Fruit fly (Drosophila melanogaster) whole organism, embryonic: ENCODE measurements around the gene amrt.

Experiments used
- Adf1 ChIP-seq: fragments of 200-800 bp; sonication (Bioruptor generic); IDR thresholded peaks from 2 replicates; pipeline ENCODE4 v1.3.6; 2022; ENCODE audit warnings: missing biosample characterization, missing genetic modification characterization
- Atf3 ChIP-seq: fragments of 200-800 bp; sonication (Bioruptor generic); optimal IDR thresholded peaks from 3 replicates; lab custom pipeline; 2016; ENCODE audit warnings: missing biosample characterization, missing genetic modification characterization
- Awh ChIP-seq: fragments of 200-800 bp; sonication (Bioruptor generic); IDR thresholded peaks from 2 replicates; pipeline ENCODE4, ENCODE4 v1.3.6; 2022; ENCODE audit warnings: missing biosample characterization, missing genetic modification characterization
- B-H1 ChIP-seq: fragments of 200-800 bp; sonication (Bioruptor generic); IDR thresholded peaks from 3 replicates; pipeline ENCODE4 v1.3.6; 2022; ENCODE audit warnings: missing biosample characterization, missing genetic modification characterization
- BEAF-32 ChIP-seq: fragments of 200-800 bp; sonication (Bioruptor generic); optimal IDR thresholded peaks from 3 replicates; lab custom pipeline; 2017; ENCODE audit warnings: missing biosample characterization, missing genetic modification characterization, mild to moderate bottlenecking, moderate library complexity, missing genetic modification reagents
- CG10366 ChIP-seq: fragments of 200-800 bp; sonication (Bioruptor generic); IDR thresholded peaks from 2 replicates; pipeline ENCODE4 v1.3.6; 2022; ENCODE audit warnings: missing biosample characterization, missing genetic modification characterization
- CG10565 ChIP-seq: fragments of 200-800 bp; sonication (Bioruptor generic); optimal IDR thresholded peaks from 3 replicates; lab custom pipeline; 2016; ENCODE audit warnings: missing biosample characterization, mild to moderate bottlenecking, missing genetic modification characterization
- CG10959 ChIP-seq: fragments of 200-800 bp; sonication (Bioruptor generic); IDR thresholded peaks from 2 replicates; pipeline ENCODE4 v1.3.6; 2022; ENCODE audit warnings: missing biosample characterization, missing genetic modification characterization
- CG12769 ChIP-seq: fragments of 200-800 bp; sonication (Bioruptor generic); optimal IDR thresholded peaks from 2 replicates; lab custom pipeline; 2019; ENCODE audit warnings: missing biosample characterization, mild to moderate bottlenecking, missing genetic modification characterization, moderate library complexity
- CG14965 ChIP-seq: fragments of 200-800 bp; sonication (Bioruptor generic); optimal IDR thresholded peaks from 2 replicates; lab custom pipeline; 2016; ENCODE audit warnings: missing biosample characterization, missing genetic modification characterization, borderline replicate concordance
- CG15479 ChIP-seq: fragments of 200-800 bp; sonication (Bioruptor generic); optimal IDR thresholded peaks from 3 replicates; lab custom pipeline; 2019; ENCODE audit warnings: missing biosample characterization, mild to moderate bottlenecking, missing genetic modification characterization, moderate library complexity
- CG17385 ChIP-seq: fragments of 200-800 bp; sonication (Bioruptor generic); optimal IDR thresholded peaks from 3 replicates; lab custom pipeline; 2018; ENCODE audit warnings: missing biosample characterization, mild to moderate bottlenecking, missing genetic modification characterization
- CG17912 ChIP-seq: fragments of 200-800 bp; sonication (Bioruptor generic); optimal IDR thresholded peaks from 2 replicates; lab custom pipeline; 2018; ENCODE audit warnings: missing biosample characterization, mild to moderate bottlenecking, missing genetic modification characterization
- CG2199 ChIP-seq: fragments of 200-800 bp; sonication (Bioruptor generic); IDR thresholded peaks from 3 replicates; pipeline ENCODE4 v1.3.6; 2022; ENCODE audit warnings: missing biosample characterization, missing genetic modification characterization
- CG30020 ChIP-seq: fragments of 200-800 bp; optimal IDR thresholded peaks from 2 replicates; lab custom pipeline; 2019; ENCODE audit warnings: missing biosample characterization, mild to moderate bottlenecking, missing genetic modification characterization, moderate library complexity
- CG30431 ChIP-seq: fragments of 200-800 bp; sonication (Bioruptor generic); optimal IDR thresholded peaks from 2 replicates; lab custom pipeline; 2017; ENCODE audit warnings: missing biosample characterization, missing genetic modification characterization
- CG34376 ChIP-seq: fragments of 200-800 bp; sonication (Bioruptor generic); optimal IDR thresholded peaks from 2 replicates; lab custom pipeline; 2018; ENCODE audit warnings: missing biosample characterization, mild to moderate bottlenecking, missing genetic modification characterization
- CG3726 ChIP-seq: fragments of 200-800 bp; sonication (Bioruptor generic); IDR thresholded peaks from 3 replicates; pipeline ENCODE4, ENCODE4 v1.3.6; 2022; ENCODE audit warnings: missing biosample characterization, missing genetic modification characterization
- CG4617 ChIP-seq: fragments of 200-800 bp; sonication (Bioruptor generic); optimal IDR thresholded peaks from 3 replicates; lab custom pipeline; 2016; ENCODE audit warnings: missing biosample characterization, missing genetic modification characterization, borderline replicate concordance
- CG7963 ChIP-seq: fragments of 200-800 bp; sonication (Bioruptor generic); IDR thresholded peaks from 3 replicates; pipeline ENCODE4 v1.3.6; 2022; ENCODE audit warnings: missing biosample characterization, missing genetic modification characterization; ENCODE audit not compliant: partially characterized antibody
- CG8089 ChIP-seq: fragments of 200-800 bp; sonication (Bioruptor generic); optimal IDR thresholded peaks from 3 replicates; lab custom pipeline; 2016; ENCODE audit warnings: missing biosample characterization, missing genetic modification characterization
- Camta ChIP-seq: fragments of 200-800 bp; sonication (Bioruptor generic); optimal IDR thresholded peaks from 2 replicates; lab custom pipeline; 2016; ENCODE audit warnings: missing biosample characterization, missing genetic modification characterization
- Deaf1 ChIP-seq: fragments of 200-800 bp; optimal IDR thresholded peaks from 3 replicates; lab custom pipeline; 2019; ENCODE audit warnings: missing biosample characterization, mild to moderate bottlenecking, missing genetic modification characterization, moderate library complexity
- Dp ChIP-seq: fragments of 200-800 bp; sonication (Bioruptor generic); optimal IDR thresholded peaks from 2 replicates; lab custom pipeline; 2018; ENCODE audit warnings: missing biosample characterization, mild to moderate bottlenecking, missing genetic modification characterization, moderate library complexity
- Drgx ChIP-seq: fragments of 200-800 bp; sonication (Bioruptor generic); IDR thresholded peaks from 2 replicates; pipeline ENCODE4 v1.3.6; 2022; ENCODE audit warnings: missing biosample characterization, missing genetic modification characterization
- E2f2 ChIP-seq: fragments of 200-800 bp; sonication (Bioruptor generic); IDR thresholded peaks from 2 replicates; pipeline ENCODE4 v1.3.6; 2022; ENCODE audit warnings: missing biosample characterization, missing genetic modification characterization
- HmgZ ChIP-seq: fragments of 200-800 bp; sonication (Bioruptor generic); optimal IDR thresholded peaks from 2 replicates; lab custom pipeline; 2018; ENCODE audit warnings: missing biosample characterization, mild to moderate bottlenecking, missing genetic modification characterization
- Kr ChIP-seq: fragments of 200-800 bp; sonication (Bioruptor generic); optimal IDR thresholded peaks from 2 replicates; lab custom pipeline; 2017; ENCODE audit warnings: missing biosample characterization, mild to moderate bottlenecking, missing genetic modification characterization
- Med ChIP-seq: fragments of 200-800 bp; sonication (Bioruptor generic); peaks from one replicate; lab custom pipeline; 2016; ENCODE audit warnings: missing biosample characterization, missing genetic modification characterization, mild to moderate bottlenecking, inconsistent platforms, moderate library complexity
- Nf-YB ChIP-seq: fragments of 200-800 bp; sonication (Bioruptor generic); optimal IDR thresholded peaks from 3 replicates; lab custom pipeline; 2019; ENCODE audit warnings: missing biosample characterization, mild to moderate bottlenecking, missing genetic modification characterization, moderate library complexity
- PHDP ChIP-seq: fragments of 200-800 bp; sonication (Bioruptor generic); optimal IDR thresholded peaks from 3 replicates; lab custom pipeline; 2018; ENCODE audit warnings: missing biosample characterization, mild to moderate bottlenecking, missing genetic modification characterization, moderate library complexity
- Pdp1 ChIP-seq, 2 experiments: fragments of 200-800 bp; sonication (Bioruptor generic); optimal IDR thresholded peaks; 3 replicates each; lab custom pipeline; 2016; ENCODE audit warnings: missing biosample characterization in 2 of 2, missing genetic modification characterization in 2 of 2, mild to moderate bottlenecking in 1 of 2, moderate library complexity in 1 of 2
- Rfx ChIP-seq: fragments of 200-800 bp; sonication (Bioruptor generic); IDR thresholded peaks from 2 replicates; pipeline ENCODE4 v1.3.6; 2022; ENCODE audit warnings: missing biosample characterization, missing genetic modification characterization
- Sry-δ ChIP-seq: fragments of 200-800 bp; sonication (Bioruptor generic); optimal IDR thresholded peaks from 2 replicates; lab custom pipeline; 2016; ENCODE audit warnings: missing biosample characterization, missing genetic modification characterization
- Stat92E ChIP-seq, 3 experiments: fragments of >200 bp in 2 of 3; fragments of 200-800 bp in 1 of 3; sonication (Bioruptor generic) in 1 of 3; optimal IDR thresholded peaks; 2 replicates each; lab custom pipeline; 2017 to 2019; ENCODE audit warnings: missing biosample characterization in 3 of 3, missing genetic modification characterization in 3 of 3, mild to moderate bottlenecking in 1 of 3, moderate library complexity in 1 of 3
- Trl ChIP-seq, 3 experiments: fragments of >200 bp in 2 of 3; fragments of 200-800 bp in 1 of 3; sonication (Bioruptor generic) in 1 of 3; optimal IDR thresholded peaks; 2 replicates in 1 of 3; 3 replicates in 2 of 3; lab custom pipeline; 2016 to 2017; ENCODE audit warnings: missing biosample characterization in 1 of 3, missing genetic modification characterization in 1 of 3
- bab2 ChIP-seq: fragments of 200-800 bp; sonication (Bioruptor generic); optimal IDR thresholded peaks from 2 replicates; lab custom pipeline; 2016; ENCODE audit warnings: missing biosample characterization, missing genetic modification characterization
- cad ChIP-seq: fragments of >200 bp; optimal IDR thresholded peaks from 2 replicates; lab custom pipeline; 2017; ENCODE audit warnings: missing biosample characterization, missing genetic modification characterization
- dm ChIP-seq: fragments of 200-800 bp; sonication (Bioruptor generic); optimal IDR thresholded peaks from 3 replicates; lab custom pipeline; 2016; ENCODE audit warnings: missing biosample characterization, missing genetic modification characterization
- exex ChIP-seq: fragments of 200-800 bp; sonication (Bioruptor generic); optimal IDR thresholded peaks from 4 replicates; lab custom pipeline; 2018; ENCODE audit warnings: missing biosample characterization, mild to moderate bottlenecking, missing genetic modification characterization, moderate library complexity
- pita ChIP-seq: fragments of 200-800 bp; sonication (Bioruptor generic); optimal IDR thresholded peaks from 2 replicates; lab custom pipeline; 2017; ENCODE audit warnings: missing biosample characterization, mild to moderate bottlenecking, missing genetic modification characterization
- rib ChIP-seq: fragments of 200-800 bp; sonication (Bioruptor generic); IDR thresholded peaks from 2 replicates; pipeline ENCODE4 v1.3.6; 2022; ENCODE audit warnings: missing biosample characterization, missing genetic modification characterization
- sens ChIP-seq: fragments of 200-800 bp; sonication (Bioruptor generic); peaks from one replicate; lab custom pipeline; 2016; ENCODE audit warnings: missing biosample characterization, missing genetic modification characterization
- trh ChIP-seq: fragments of 200-800 bp; sonication (Bioruptor generic); optimal IDR thresholded peaks from 2 replicates; lab custom pipeline; 2016; ENCODE audit warnings: missing biosample characterization, missing genetic modification characterization
- tup ChIP-seq: fragments of 200-800 bp; sonication (Bioruptor generic); optimal IDR thresholded peaks from 2 replicates; lab custom pipeline; 2016; ENCODE audit warnings: missing biosample characterization, mild to moderate bottlenecking, missing genetic modification characterization, moderate library complexity
- yki ChIP-seq: fragments of >200 bp; optimal IDR thresholded peaks from 3 replicates; lab custom pipeline; 2018

The amrt gene

DNA sequence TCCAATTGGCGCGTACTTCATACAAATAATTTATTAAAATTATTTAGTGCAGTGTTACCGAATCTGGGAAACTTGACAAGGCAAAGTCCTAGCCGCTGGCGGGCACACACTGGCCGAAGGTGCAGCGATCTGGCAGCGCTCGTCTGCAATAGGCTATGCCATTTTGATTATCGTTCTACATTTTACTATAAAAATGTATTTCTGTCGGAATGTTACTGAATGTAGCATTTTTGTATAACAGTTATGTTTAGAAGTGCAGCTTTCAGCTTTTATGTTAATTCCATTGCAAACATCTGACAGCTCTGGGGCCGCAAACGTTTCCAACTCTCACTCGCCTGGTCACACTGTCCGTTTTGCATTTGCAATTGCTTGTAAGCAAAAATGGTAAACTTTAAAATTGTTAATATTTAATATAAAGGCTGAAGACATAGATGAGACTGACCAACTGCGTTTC is 37.6 kb upstream of the amrt start, which contains the start of gene Grip91 (continued):
- TF ChIP-seq CG3726 (GFP tag; lab: Robert Waterston, UW) (no peak), HmgZ (tag; lab: Kevin White, UChicago) (peak; percentile 41), Dp (GFP tag; lab: Kevin White, UChicago) (peak; percentile 66), rib (GFP tag; lab: Robert Waterston, UW) (no peak), CG4617 (GFP tag; lab: Kevin White, UChicago) (peak; percentile 57), CG10366 (GFP tag; lab: Robert Waterston, UW) (no peak), B-H1 (no peak), PHDP (tag; lab: Kevin White, UChicago) (no peak), Sry-δ (peak; percentile 39), Med (GFP tag; lab: Kevin White, UChicago) (peak; percentile 83), Atf3 (GFP tag; lab: Kevin White, UChicago) (no peak), Nf-YB (peak; percentile 15), Rfx (GFP tag; lab: Robert Waterston, UW) (0 out of 2 replicates have a peak, but pooled peaks have one; percentile 18), CG17385 (GFP tag; lab: Kevin White, UChicago) (no peak), CG14965 (GFP tag; lab: Kevin White, UChicago) (no peak), CG30020 (tag; lab: Kevin White, UChicago) (peak; percentile 33), Camta (GFP tag; lab: Kevin White, UChicago) (no peak), CG30431 (GFP tag; lab: Kevin White, UChicago) (no peak), tup (GFP tag; lab: Kevin White, UChicago) (no peak), CG34376 (GFP tag; lab: Kevin White, UChicago) (peak; percentile 4), CG10959 (GFP tag; lab: Robert Waterston, UW) (no peak), CG12769 (tag; lab: Kevin White, UChicago) (peak; percentile 10)

DNA sequence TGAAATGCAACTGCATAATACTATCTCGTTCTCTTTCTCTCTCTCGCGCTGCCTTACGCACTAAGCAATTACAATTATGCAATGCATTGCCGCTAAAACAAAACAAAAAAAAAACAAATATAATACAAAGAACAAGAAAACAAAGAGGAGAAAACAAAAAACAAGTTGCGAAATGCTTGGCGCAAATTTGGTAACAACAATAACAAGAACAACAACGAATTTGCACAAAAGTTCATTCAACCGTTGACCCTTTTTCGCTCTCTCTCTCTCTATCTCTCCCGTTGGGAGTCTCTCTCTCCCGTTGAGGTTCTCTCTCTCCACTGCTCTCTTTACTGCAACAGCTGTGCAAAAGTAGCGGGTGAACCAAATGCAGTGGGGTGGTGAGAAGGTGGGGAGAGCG is 35.2 kb upstream of the amrt start:
- TF ChIP-seq CG2199 (0 out of 3 replicates have a peak, but pooled peaks have one; percentile 8), Adf1 (no peak), Trl (optimal IDR thresholded peaks at IDR 0.05; lab: Kevin White, UChicago) (peak; percentile 75 to 86), Trl (GFP tag; optimal IDR thresholded peaks at IDR 0.05; lab: Kevin White, UChicago) (no peak), Stat92E (GFP tag; optimal IDR thresholded peaks at IDR 0.05; lab: Kevin White, UChicago) (no peak), E2f2 (no peak), Deaf1 (tag; lab: Kevin White, UChicago) (no peak), CG15479 (GFP tag; lab: Kevin White, UChicago) (peak; percentile 72), cad (GFP tag; lab: Kevin White, UChicago) (peak; percentile 8), Camta (GFP tag; lab: Kevin White, UChicago) (no peak), trh (GFP tag; lab: Kevin White, UChicago) (no peak), bab2 (GFP tag; lab: Kevin White, UChicago) (no peak), dm (GFP tag; lab: Kevin White, UChicago) (no peak), Drgx (GFP tag; lab: Robert Waterston, UW) (peak; percentile 62), CG7963 (GFP tag; lab: Robert Waterston, UW) (no peak), BEAF-32 (GFP tag; lab: Kevin White, UChicago) (no peak), Kr (GFP tag; lab: Kevin White, UChicago) (peak; percentile 17), pita (GFP tag; lab: Kevin White, UChicago) (no peak), CG17912 (GFP tag; lab: Kevin White, UChicago) (no peak), Awh (GFP tag; lab: Robert Waterston, UW) (no peak), CG8089 (GFP tag; lab: Kevin White, UChicago) (no peak), yki (lab: Kevin White, UChicago) (peak; percentile 60), exex (tag; lab: Kevin White, UChicago) (no peak), CG10565 (no peak), Pdp1 (GFP tag; optimal IDR thresholded peaks at IDR 0.05; lab: Kevin White, UChicago) (peak in 1 of 2 experiments; percentile 69), sens (GFP tag; lab: Kevin White, UChicago) (peak; percentile 47)
- TF ChIP-seq, all 482 proteins: peak for 9
